Worm (Caenorhabditis elegans) whole organism, L1 larva: Measurements from ENCODE around the gene srbc-70.

Experiments
- C16A3.4 ChIP-seq: fragments of 150-350 bp; optimal IDR thresholded peaks from 2 replicates; lab custom pipeline; 2014; ENCODE audit warnings: missing biosample characterization, missing genetic modification characterization
- C34B4.2 ChIP-seq: sonication (generic microtip); optimal IDR thresholded peaks from 2 replicates; lab custom pipeline; 2017; ENCODE audit warnings: mild to moderate bottlenecking, missing genetic modification characterization, missing compliant biosample characterization
- aly-2 ChIP-seq: fragments of 150-350 bp; optimal IDR thresholded peaks from 2 replicates; lab custom pipeline; 2014; ENCODE audit warnings: missing biosample characterization, missing genetic modification characterization
- fkh-8 ChIP-seq: sonication (generic microtip); optimal IDR thresholded peaks from 2 replicates; lab custom pipeline; 2016; ENCODE audit warnings: mild to moderate bottlenecking, missing genetic modification characterization, missing compliant biosample characterization
- nhr-12 ChIP-seq: sonication (generic microtip); optimal IDR thresholded peaks from 2 replicates; lab custom pipeline; 2017; ENCODE audit warnings: missing biosample characterization, missing genetic modification characterization
- nhr-28 ChIP-seq: fragments of 150-350 bp; optimal IDR thresholded peaks from 2 replicates; lab custom pipeline; 2014; ENCODE audit warnings: missing biosample characterization, missing genetic modification characterization
- nhr-77 ChIP-seq: fragments of 150-350 bp; optimal IDR thresholded peaks from 2 replicates; lab custom pipeline; 2014; ENCODE audit warnings: missing biosample characterization, missing genetic modification characterization
- rnt-1 ChIP-seq: sonication (generic microtip); optimal IDR thresholded peaks from 2 replicates; lab custom pipeline; 2016; ENCODE audit warnings: mild to moderate bottlenecking, missing genetic modification characterization, moderate library complexity, missing compliant biosample characterization
- skn-1 ChIP-seq: fragments of 150-350 bp; optimal IDR thresholded peaks from 2 replicates; lab custom pipeline; 2014; ENCODE audit warnings: missing biosample characterization, missing genetic modification characterization
- sup-37 ChIP-seq: fragments of 200-800 bp; sonication (Bioruptor generic); optimal IDR thresholded peaks from 2 replicates; lab custom pipeline; 2018; ENCODE audit warnings: mild to moderate bottlenecking, missing genetic modification characterization, missing compliant biosample characterization
- ztf-11 ChIP-seq, 2 experiments: sonication (generic microtip); optimal IDR thresholded peaks; 2 replicates each; lab custom pipeline; 2016 to 2017; ENCODE audit warnings: missing genetic modification characterization in 2 of 2, missing biosample characterization in 1 of 2, missing compliant biosample characterization in 1 of 2

DNA sequence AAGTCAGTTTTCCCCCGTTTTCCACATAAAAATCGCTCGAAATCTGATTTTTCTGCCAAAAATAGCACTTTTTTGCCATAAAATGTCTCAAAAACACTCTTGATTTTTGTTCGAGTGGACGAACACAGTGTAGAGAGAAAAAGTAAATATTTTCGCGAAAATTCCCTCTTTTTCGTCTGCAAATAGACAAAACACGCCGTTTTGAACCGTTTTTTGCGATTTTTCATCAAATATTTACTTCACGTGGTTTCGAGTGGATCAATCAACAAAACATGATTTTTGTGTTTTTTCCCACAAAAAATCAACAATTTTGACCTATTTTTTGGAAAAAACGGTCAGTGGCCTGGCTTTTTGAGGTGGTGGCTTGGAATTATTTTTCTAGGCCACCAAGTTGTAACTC lies 18.7 kb downstream of the srbc-70 start:
- TF ChIP-seq skn-1 (tag; lab: Kevin White, UChicago) (peak; percentile 16), C16A3.4 (tag; lab: Kevin White, UChicago) (no peak), sup-37 (no peak), aly-2 (tag; lab: Kevin White, UChicago) (no peak), nhr-77 (tag; lab: Kevin White, UChicago) (no peak), rnt-1 (no peak), nhr-12 (tag; lab: Kevin White, UChicago) (no peak), nhr-28 (no peak), ztf-11 (tag; optimal IDR thresholded peaks at IDR 0.05; lab: Kevin White, UChicago) (no peak), fkh-8 (tag; lab: Kevin White, UChicago) (no peak), C34B4.2 (tag; lab: Kevin White, UChicago) (no peak)
